Worm (Caenorhabditis elegans): Measurements from ENCODE around the gene C42D8.9.

Gene C42D8.9

ce11 chrX:5085465-5085864, 21.4 kb downstream of the C42D8.9 start (continued):
- peak; percentile 94 for TF ChIP-seq dmd-4 (tag; optimal IDR thresholded peaks at IDR 0.05; ENCODE audit: borderline replicate concordance)
- peak; percentile 92 for TF ChIP-seq fax-1 (tag; optimal IDR thresholded peaks at IDR 0.05)
- TF ChIP-seq sox-2 (GFP tag; IDR thresholded peaks at IDR 0.05), result peak; percentile 93
- peak; percentile 92 for TF ChIP-seq lin-11 (tag; optimal IDR thresholded peaks at IDR 0.05)
- TF ChIP-seq npax-4 (tag; optimal IDR thresholded peaks at IDR 0.05), result peak; percentile 88
- peak; percentile 91 for TF ChIP-seq C38D4.7 (GFP tag; optimal IDR thresholded peaks at IDR 0.05)
- TF ChIP-seq hlh-6 (tag; optimal IDR thresholded peaks at IDR 0.05), result peak; percentile 95
- TF ChIP-seq nfya-1 (tag; optimal IDR thresholded peaks at IDR 0.05), result peak; percentile 85
- no peak for TF ChIP-seq pha-4 (tag; optimal IDR thresholded peaks at IDR 0.05)
- peak; percentile 83 for TF ChIP-seq ceh-9 (tag; optimal IDR thresholded peaks at IDR 0.05)
- TF ChIP-seq fkh-6 (tag; optimal IDR thresholded peaks at IDR 0.05), result peak; percentile 93
- TF ChIP-seq F13H6.1 (tag; optimal IDR thresholded peaks at IDR 0.05), result peak; percentile 96
- no peak for TF ChIP-seq nhr-11 (tag; optimal IDR thresholded peaks at IDR 0.05)
- TF ChIP-seq mec-3 (tag; optimal IDR thresholded peaks at IDR 0.05; ENCODE audit: borderline replicate concordance), result peak; percentile 54
- peak; percentile 88 for TF ChIP-seq C08G9.2 (tag; optimal IDR thresholded peaks at IDR 0.05)
- peak; percentile 88 for TF ChIP-seq hlh-15 (tag; optimal IDR thresholded peaks at IDR 0.05)
- peak; percentile 95 for TF ChIP-seq K02D7.2 (tag; optimal IDR thresholded peaks at IDR 0.05)
- peak; percentile 94 for TF ChIP-seq ceh-30 (tag; optimal IDR thresholded peaks at IDR 0.05)
- TF ChIP-seq tbx-7 (tag; optimal IDR thresholded peaks at IDR 0.05), result peak; percentile 49
- TF ChIP-seq elt-4 (tag; optimal IDR thresholded peaks at IDR 0.05), result peak; percentile 74
- peak; percentile 57 for TF ChIP-seq ets-4 (tag; optimal IDR thresholded peaks at IDR 0.05)
- peak; percentile 90 for TF ChIP-seq pag-3 (tag; optimal IDR thresholded peaks at IDR 0.05; ENCODE audit: borderline replicate concordance)
- peak; percentile 94 for TF ChIP-seq dve-1 (tag; optimal IDR thresholded peaks at IDR 0.05)
- TF ChIP-seq pros-1 (tag; optimal IDR thresholded peaks at IDR 0.05), result peak; percentile 70
- peak; percentile 87 for TF ChIP-seq ceh-24 (tag; optimal IDR thresholded peaks at IDR 0.05)
- TF ChIP-seq Y22D7AL.16 (tag; optimal IDR thresholded peaks at IDR 0.05), result peak; percentile 95
- peak; percentile 97 for TF ChIP-seq gmeb-2 (tag; optimal IDR thresholded peaks at IDR 0.05)
- peak; percentile 97 for TF ChIP-seq T23F11.4 (GFP tag; optimal IDR thresholded peaks at IDR 0.05)

DNA sequence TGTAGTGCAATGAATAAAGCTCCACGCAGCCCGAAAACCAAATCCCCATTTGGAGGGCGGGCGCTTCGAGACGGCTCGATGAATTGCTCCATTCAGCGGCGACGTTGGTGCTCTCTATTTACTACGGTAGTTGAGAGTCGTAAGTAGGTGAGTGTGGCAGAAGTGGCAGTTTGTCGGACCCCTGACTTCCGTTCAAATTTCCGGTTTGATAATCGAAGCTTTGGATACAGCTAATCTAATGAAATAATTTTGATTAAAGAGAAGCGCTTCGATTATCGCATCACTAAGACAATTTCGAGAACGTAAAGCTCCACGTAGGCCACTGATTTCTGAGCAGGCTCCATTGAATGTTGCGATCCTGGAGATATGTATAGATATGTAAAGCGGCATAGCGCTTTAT, 22.3 kb downstream of the C42D8.9 start, which contains the start of gene ets-5:
Gene ets-5, minus strand, starts transcription at position 32 of the 400 bp plus-strand sequence.
- TF ChIP-seq unc-55 (GFP tag; optimal IDR thresholded peaks at IDR 0.05), result no peak
- TF ChIP-seq pha-2 (tag; optimal IDR thresholded peaks at IDR 0.05), result no peak
- no peak for TF ChIP-seq ceh-6 (GFP tag; optimal IDR thresholded peaks at IDR 0.05)
- no peak for TF ChIP-seq odd-2 (tag; optimal IDR thresholded peaks at IDR 0.05)
- TF ChIP-seq ahr-1 (tag; optimal IDR thresholded peaks at IDR 0.05), result no peak

- TF ChIP-seq ztf-16 (tag; optimal IDR thresholded peaks at IDR 0.05) (no peak), nhr-232 (tag; optimal IDR thresholded peaks at IDR 0.05) (no peak), hlh-6 (tag; optimal IDR thresholded peaks at IDR 0.05) (no peak), nhr-11 (tag; optimal IDR thresholded peaks at IDR 0.05) (no peak), dmd-4 (tag; optimal IDR thresholded peaks at IDR 0.05; ENCODE audit: borderline replicate concordance) (no peak), ets-4 (tag; optimal IDR thresholded peaks at IDR 0.05) (no peak), gmeb-2 (tag; optimal IDR thresholded peaks at IDR 0.05) (no peak), ceh-14 (tag; optimal IDR thresholded peaks at IDR 0.05) (no peak), unc-3 (GFP tag; conservative IDR thresholded peaks at IDR 0.05) (no peak), unc-3 (tag; optimal IDR thresholded peaks at IDR 0.05) (no peak), ceh-22 (tag; optimal IDR thresholded peaks at IDR 0.05) (no peak), ahr-1 (tag; optimal IDR thresholded peaks at IDR 0.05) (no peak), ceh-24 (tag; optimal IDR thresholded peaks at IDR 0.05) (no peak), ttx-3 (tag; optimal IDR thresholded peaks at IDR 0.05) (no peak), hlh-30 (tag; optimal IDR thresholded peaks at IDR 0.05; ENCODE audit: insufficient read depth) (no peak), odd-2 (tag; optimal IDR thresholded peaks at IDR 0.05) (no peak), sdc-2 (tag; optimal IDR thresholded peaks at IDR 0.05) (no peak), unc-86 (tag; optimal IDR thresholded peaks at IDR 0.05) (no peak), ceh-34 (tag; optimal IDR thresholded peaks at IDR 0.05) (no peak)
Measured at ce11 chrX:5084080-5084479, 22.8 kb downstream of the C42D8.9 start.
